Worm (Caenorhabditis elegans): ENCODE results near the gene vps-24.

Gene vps-24

ce11 chrII:5036128-5036527 is 42.3 kb downstream of the vps-24 start, which contains the start of gene lrr-1:
Gene lrr-1 (minus strand): TSS chrII:5036439.
- TF ChIP-seq ahr-1 (tag; optimal IDR thresholded peaks at IDR 0.05) (no peak), tbx-2 (tag; optimal IDR thresholded peaks at IDR 0.05) (no peak), dve-1 (tag; optimal IDR thresholded peaks at IDR 0.05) (no peak), ceh-30 (tag; optimal IDR thresholded peaks at IDR 0.05) (no peak), madf-2 (tag; optimal IDR thresholded peaks at IDR 0.05) (no peak), C08G9.2 (tag; optimal IDR thresholded peaks at IDR 0.05) (no peak), lim-6 (tag; optimal IDR thresholded peaks at IDR 0.05) (no peak), pros-1 (tag; optimal IDR thresholded peaks at IDR 0.05) (no peak), nhr-11 (tag; optimal IDR thresholded peaks at IDR 0.05) (no peak), hlh-8 (tag; optimal IDR thresholded peaks at IDR 0.05) (no peak), pax-1 (tag; optimal IDR thresholded peaks at IDR 0.05) (no peak), ceh-34 (tag; optimal IDR thresholded peaks at IDR 0.05) (no peak), unc-42 (tag; optimal IDR thresholded peaks at IDR 0.05) (no peak)

- TF ChIP-seq dmd-4 (tag; optimal IDR thresholded peaks at IDR 0.05; ENCODE audit: borderline replicate concordance) (no peak), elt-2 (tag; optimal IDR thresholded peaks at IDR 0.05) (peak; percentile 45)
Measured at ce11 chrII:5039912-5040311, 46.1 kb downstream of the vps-24 start, which contains the start of gene golg-2. Gene golg-2 (minus strand): TSS chrII:5040091.

- no peak for TF ChIP-seq K09A11.1 (tag; optimal IDR thresholded peaks at IDR 0.05; ENCODE audit: insufficient read depth)
- TF ChIP-seq nfya-1 (tag; optimal IDR thresholded peaks at IDR 0.05), result no peak
- no peak for TF ChIP-seq Y22D7AL.16 (tag; optimal IDR thresholded peaks at IDR 0.05)
- TF ChIP-seq mec-3 (tag; optimal IDR thresholded peaks at IDR 0.05; ENCODE audit: borderline replicate concordance), result no peak
- TF ChIP-seq elt-2 (tag; optimal IDR thresholded peaks at IDR 0.05), result peak; percentile 62
- TF ChIP-seq ref-2 (tag; optimal IDR thresholded peaks at IDR 0.05), result no peak
- no peak for TF ChIP-seq F13H6.1 (tag; optimal IDR thresholded peaks at IDR 0.05)
- TF ChIP-seq npax-4 (tag; optimal IDR thresholded peaks at IDR 0.05), result no peak
Measured at ce11 chrII:5040631-5041156, 46.9 kb downstream of the vps-24 start, which contains the start of gene F33G12.7. Gene F33G12.7 (minus strand): TSS chrII:5040681.

ce11 chrII:5042381-5042930 is 48.7 kb downstream of the vps-24 start:
- TF ChIP-seq ets-4 (tag; optimal IDR thresholded peaks at IDR 0.05), result no peak
- no peak for TF ChIP-seq dmd-4 (tag; optimal IDR thresholded peaks at IDR 0.05; ENCODE audit: borderline replicate concordance)
- TF ChIP-seq ceh-19 (GFP tag; optimal IDR thresholded peaks at IDR 0.05), result no peak
- TF ChIP-seq ceh-45 (GFP tag; IDR thresholded peaks at IDR 0.05), result no peak
- TF ChIP-seq nfya-1 (tag; optimal IDR thresholded peaks at IDR 0.05), result no peak
- no peak for TF ChIP-seq ttx-3 (tag; optimal IDR thresholded peaks at IDR 0.05)
- no peak for TF ChIP-seq madf-2 (tag; optimal IDR thresholded peaks at IDR 0.05)
- TF ChIP-seq fkh-6 (tag; optimal IDR thresholded peaks at IDR 0.05), result no peak
- no peak for TF ChIP-seq elt-4 (tag; optimal IDR thresholded peaks at IDR 0.05)
- no peak for TF ChIP-seq unc-86 (tag; optimal IDR thresholded peaks at IDR 0.05)
- no peak for TF ChIP-seq rnt-1 (tag; optimal IDR thresholded peaks at IDR 0.05)
- TF ChIP-seq T23F11.4 (GFP tag; optimal IDR thresholded peaks at IDR 0.05), result no peak
- no peak for TF ChIP-seq hlh-13 (GFP tag; optimal IDR thresholded peaks at IDR 0.05)
- TF ChIP-seq sox-2 (GFP tag; IDR thresholded peaks at IDR 0.05), result no peak
- TF ChIP-seq pha-2 (tag; optimal IDR thresholded peaks at IDR 0.05), result no peak
- no peak for TF ChIP-seq hlh-30 (tag; optimal IDR thresholded peaks at IDR 0.05; ENCODE audit: insufficient read depth)
- TF ChIP-seq ceh-22 (tag; optimal IDR thresholded peaks at IDR 0.05), result no peak
- TF ChIP-seq che-1 (tag; optimal IDR thresholded peaks at IDR 0.05), result no peak
- no peak for TF ChIP-seq nhr-11 (tag; optimal IDR thresholded peaks at IDR 0.05)
- no peak for TF ChIP-seq K09A11.1 (tag; optimal IDR thresholded peaks at IDR 0.05; ENCODE audit: insufficient read depth)
